Fruit fly (Drosophila melanogaster) whole organism, pupa: ENCODE results near the gene omd.

ENCODE experiments used
- CG10348 ChIP-seq: fragments of 200-800 bp; sonication (Bioruptor generic); IDR thresholded peaks from 2 replicates; pipeline ENCODE4 v1.3.6; 2022; ENCODE audit warnings: missing biosample characterization, missing genetic modification characterization
- CG15710 ChIP-seq: fragments of 200-800 bp; sonication (Bioruptor generic); optimal IDR thresholded peaks from 2 replicates; lab custom pipeline; 2018; ENCODE audit warnings: missing biosample characterization, mild to moderate bottlenecking, missing genetic modification characterization, moderate library complexity
- CG17806 ChIP-seq: fragments of 200-800 bp; sonication (Bioruptor generic); optimal IDR thresholded peaks from 2 replicates; lab custom pipeline; 2018; ENCODE audit warnings: missing biosample characterization, mild to moderate bottlenecking, missing genetic modification characterization, moderate library complexity
- CG32121 ChIP-seq: fragments of 200-800 bp; sonication (Bioruptor generic); IDR thresholded peaks from 2 replicates; pipeline ENCODE4 v1.3.6; 2022; ENCODE audit warnings: missing biosample characterization, missing genetic modification characterization
- CG34367 ChIP-seq: fragments of 200-800 bp; sonication (Bioruptor generic); optimal IDR thresholded peaks from 2 replicates; lab custom pipeline; 2018; ENCODE audit warnings: missing biosample characterization, mild to moderate bottlenecking, missing genetic modification characterization
- CG4496 ChIP-seq: fragments of 200-800 bp; sonication (Bioruptor generic); IDR thresholded peaks from 3 replicates; pipeline ENCODE4 v1.3.6; 2022; ENCODE audit warnings: missing biosample characterization, missing genetic modification characterization
- CG8159 ChIP-seq: fragments of 200-800 bp; sonication (Bioruptor generic); optimal IDR thresholded peaks from 3 replicates; lab custom pipeline; 2018; ENCODE audit warnings: missing biosample characterization, mild to moderate bottlenecking, missing genetic modification characterization, moderate library complexity
- CG8301 ChIP-seq: fragments of 200-800 bp; sonication (Bioruptor generic); optimal IDR thresholded peaks from 2 replicates; lab custom pipeline; 2018; ENCODE audit warnings: missing biosample characterization, mild to moderate bottlenecking, missing genetic modification characterization
- D1 ChIP-seq: fragments of 200-800 bp; sonication (Bioruptor generic); optimal IDR thresholded peaks from 2 replicates; lab custom pipeline; 2018; ENCODE audit warnings: missing biosample characterization, mild to moderate bottlenecking, missing genetic modification characterization, moderate library complexity
- EcR ChIP-seq: fragments of 200-800 bp; sonication (Bioruptor generic); optimal IDR thresholded peaks from 3 replicates; lab custom pipeline; 2019; ENCODE audit warnings: missing biosample characterization, missing genetic modification characterization, mild to moderate bottlenecking, moderate library complexity, missing genetic modification reagents
- Ets98B ChIP-seq: fragments of 200-800 bp; sonication (Bioruptor generic); IDR thresholded peaks from 2 replicates; pipeline ENCODE4 v1.3.6; 2022; ENCODE audit warnings: missing biosample characterization, missing genetic modification characterization
- Snoo ChIP-seq: fragments of 200-800 bp; sonication (Bioruptor generic); optimal IDR thresholded peaks from 3 replicates; lab custom pipeline; 2017; ENCODE audit warnings: missing biosample characterization, mild to moderate bottlenecking, missing genetic modification characterization, inconsistent platforms
- fd96Ca ChIP-seq: fragments of 200-800 bp; sonication (Bioruptor generic); IDR thresholded peaks from 3 replicates; pipeline ENCODE4 v1.3.6; 2022; ENCODE audit warnings: missing biosample characterization, missing genetic modification characterization

dm6 chr3R:13699350-13699749 is 12.3 kb upstream of the omd start:
- TF ChIP-seq CG8301 (tag; lab: Kevin White, UChicago) (no peak), Ets98B (no peak), CG10348 (GFP tag; lab: Robert Waterston, UW) (no peak), Snoo (tag; lab: Kevin White, UChicago) (no peak), CG34367 (tag; lab: Kevin White, UChicago) (no peak), EcR (GFP tag; lab: Kevin White, UChicago) (no peak), D1 (no peak), CG32121 (no peak), CG17806 (tag; lab: Kevin White, UChicago) (no peak), CG15710 (no peak), CG8159 (tag; lab: Kevin White, UChicago) (no peak), CG4496 (GFP tag; lab: Robert Waterston, UW) (no peak), fd96Ca (GFP tag; lab: Robert Waterston, UW) (no peak)
